Worm (Caenorhabditis elegans) whole organism, L4/young adult: Measurements from ENCODE around the gene adal-1.
A peak's percentile ranks its signal among the peaks of the same experiment; 100 is the strongest.
"Not testable (repeated sequence)": the region's sequence is repeated elsewhere in the genome, so short reads cannot be mapped to it uniquely, and the experiment has no call there.

ENCODE experiments used
- W03F9.2 ChIP-seq: fragments of 150-350 bp; optimal IDR thresholded peaks from 2 replicates; lab custom pipeline; 2014; ENCODE audit warnings: missing biosample characterization, missing genetic modification characterization
- dao-5 ChIP-seq: sonication (generic microtip); optimal IDR thresholded peaks from 2 replicates; lab custom pipeline; 2016; ENCODE audit warnings: missing genotype, missing genetic modification characterization, moderate library complexity, missing compliant biosample characterization
- him-1 ChIP-seq: sonication (generic microtip); optimal IDR thresholded peaks from 2 replicates; lab custom pipeline; 2016; ENCODE audit warnings: missing genotype, missing genetic modification reagents, missing genetic modification characterization, missing compliant biosample characterization

The adal-1 gene

DNA sequence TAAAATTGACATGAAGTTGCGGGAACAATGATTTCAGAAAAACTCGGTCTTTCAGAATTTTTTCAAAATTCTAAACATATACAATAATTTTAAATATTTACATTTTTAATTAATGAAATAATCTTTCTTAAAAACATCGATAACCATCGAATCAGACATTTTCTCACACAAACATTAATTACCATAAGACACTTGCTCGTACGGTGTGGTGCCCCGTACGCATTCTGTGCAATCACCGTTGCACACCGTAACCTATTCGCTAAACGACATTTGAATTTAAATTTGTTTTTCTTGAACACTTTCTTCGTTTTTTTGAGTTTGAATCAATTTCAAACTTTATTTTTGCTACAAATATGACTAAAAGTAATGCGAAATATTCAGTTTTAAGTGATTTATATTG, 30.4 kb upstream of the adal-1 start:
- TF ChIP-seq dao-5 (tag; lab: Kevin White, UChicago) (no peak), W03F9.2 (no peak), him-1 (no peak)

DNA sequence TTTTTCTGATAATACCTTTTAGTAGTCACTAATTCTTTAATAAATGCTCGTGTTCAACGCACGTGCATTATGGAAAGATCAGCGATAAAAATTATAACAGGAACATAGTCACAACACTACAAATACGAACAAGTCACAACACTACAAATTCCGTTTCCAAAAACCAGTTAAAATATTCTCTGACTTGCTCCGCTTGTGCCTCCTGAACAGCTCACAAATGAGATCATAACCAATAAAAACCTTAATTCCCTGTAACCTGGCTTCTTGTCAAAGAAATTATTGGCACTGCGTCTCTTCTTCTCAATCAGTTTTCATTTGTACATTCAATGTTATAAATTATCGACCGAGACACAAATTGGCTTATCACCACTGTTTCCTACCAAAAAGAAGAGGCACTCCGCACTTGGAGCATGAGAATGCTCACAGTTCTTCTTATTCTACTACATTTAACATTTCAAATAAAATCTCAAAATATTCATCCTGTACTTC, 26.0 kb upstream of the adal-1 start, which contains the start of gene B0252.1:
Gene B0252.1 (plus strand): TSS at position 318 of the 489 bp plus-strand sequence.
- TF ChIP-seq dao-5 (tag; lab: Kevin White, UChicago) (no peak), him-1 (no peak), W03F9.2 (no peak)

DNA sequence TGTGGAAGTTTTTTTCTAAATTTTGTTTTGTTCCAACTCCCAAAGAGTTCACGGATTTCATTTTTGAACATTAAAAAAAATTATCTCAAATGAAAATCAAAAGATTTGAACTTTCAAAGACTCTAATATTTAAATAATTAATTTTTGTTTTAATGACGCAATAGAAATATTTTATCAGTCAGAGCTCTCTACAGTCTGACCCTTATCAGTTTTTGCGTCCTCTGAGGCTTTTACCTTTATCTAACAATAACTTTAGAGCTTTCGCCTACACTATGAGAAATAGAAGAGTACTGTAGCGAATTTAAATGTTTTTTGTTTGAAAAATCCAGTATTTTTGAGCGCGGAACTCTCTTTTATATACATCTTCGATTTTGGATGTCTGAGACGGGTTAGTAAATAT, 25.4 kb upstream of the adal-1 start, which contains the start of gene B0252.5:
Gene B0252.5 (minus strand): TSS at position 17 of the 400 bp plus-strand sequence.
- TF ChIP-seq W03F9.2: no peak
- no peak for TF ChIP-seq dao-5 (tag; lab: Kevin White, UChicago)
- no peak for TF ChIP-seq him-1

DNA sequence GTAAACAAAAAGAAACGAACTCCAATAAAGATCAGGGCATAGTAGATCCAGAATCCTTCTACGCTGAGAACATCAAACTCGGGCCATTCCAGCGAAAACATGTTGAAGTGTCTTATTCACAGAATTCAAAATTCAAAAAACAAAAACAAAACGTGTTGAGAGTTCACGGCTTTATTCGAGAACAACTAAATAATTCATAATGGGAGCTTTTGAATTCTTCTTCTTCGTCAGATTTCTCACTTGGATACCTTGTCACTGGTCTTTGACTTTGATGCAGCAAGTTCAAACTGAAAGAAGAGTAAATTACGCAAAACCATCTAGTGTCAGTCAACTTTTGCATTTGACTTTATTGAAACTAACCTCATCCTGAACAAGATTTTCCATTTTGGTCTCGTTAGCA, 24.3 kb upstream of the adal-1 start, which contains the start of gene B0252.11:
Gene B0252.11 (minus strand): TSS at position 101 of the 400 bp plus-strand sequence.
- no peak for TF ChIP-seq dao-5 (tag; lab: Kevin White, UChicago)
- TF ChIP-seq him-1: no peak
- TF ChIP-seq W03F9.2: no peak

DNA sequence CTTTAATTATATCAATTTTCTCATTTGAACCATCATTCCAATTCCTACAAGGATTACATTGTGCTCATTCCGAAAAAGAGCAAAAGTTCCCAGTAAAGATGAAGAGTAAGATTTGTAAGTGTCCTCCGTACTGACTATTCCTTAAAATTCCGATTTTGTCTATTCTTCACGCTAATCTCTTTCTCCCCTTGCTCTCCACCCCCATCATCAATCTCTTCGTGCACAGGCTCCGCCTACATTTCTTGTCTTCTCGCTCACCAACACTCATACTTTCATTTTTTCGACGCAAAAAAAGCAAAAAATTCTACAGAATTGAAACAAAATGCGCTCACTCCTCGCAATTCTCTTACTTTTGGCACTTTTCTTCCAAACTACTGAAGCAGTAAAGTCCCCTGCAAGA, 22.4 kb upstream of the adal-1 start, which contains the start of gene B0252.8:
Gene B0252.8 (plus strand): TSS at position 292 of the 400 bp plus-strand sequence.
- TF ChIP-seq dao-5 (tag; lab: Kevin White, UChicago) (no peak), him-1 (no peak), W03F9.2 (no peak)

DNA sequence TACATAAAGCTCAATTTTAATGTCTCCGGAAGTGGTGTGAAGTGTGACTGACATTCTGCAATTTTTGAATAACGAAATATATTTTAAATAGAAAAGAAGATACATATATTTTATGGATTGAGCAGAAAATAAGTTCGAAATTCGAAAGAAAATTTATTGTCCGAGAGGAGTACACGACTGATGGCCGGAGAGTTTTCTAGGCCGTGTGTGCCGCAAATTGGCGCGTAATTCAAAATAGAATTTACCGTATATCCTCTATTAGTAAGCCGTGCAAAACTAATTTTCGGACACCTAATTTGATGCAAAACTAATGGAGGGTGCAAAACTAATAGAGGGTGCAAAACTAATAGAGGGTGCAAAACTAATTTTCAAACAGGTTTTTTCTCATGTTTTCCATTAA, 19.9 kb upstream of the adal-1 start, which contains the start of gene cyn-10:
Gene cyn-10 (minus strand): TSS at position 57 of the 400 bp plus-strand sequence.
- peak; percentile 15 for TF ChIP-seq W03F9.2
- peak; percentile 42 for TF ChIP-seq him-1
- no peak for TF ChIP-seq dao-5 (tag; lab: Kevin White, UChicago)

DNA sequence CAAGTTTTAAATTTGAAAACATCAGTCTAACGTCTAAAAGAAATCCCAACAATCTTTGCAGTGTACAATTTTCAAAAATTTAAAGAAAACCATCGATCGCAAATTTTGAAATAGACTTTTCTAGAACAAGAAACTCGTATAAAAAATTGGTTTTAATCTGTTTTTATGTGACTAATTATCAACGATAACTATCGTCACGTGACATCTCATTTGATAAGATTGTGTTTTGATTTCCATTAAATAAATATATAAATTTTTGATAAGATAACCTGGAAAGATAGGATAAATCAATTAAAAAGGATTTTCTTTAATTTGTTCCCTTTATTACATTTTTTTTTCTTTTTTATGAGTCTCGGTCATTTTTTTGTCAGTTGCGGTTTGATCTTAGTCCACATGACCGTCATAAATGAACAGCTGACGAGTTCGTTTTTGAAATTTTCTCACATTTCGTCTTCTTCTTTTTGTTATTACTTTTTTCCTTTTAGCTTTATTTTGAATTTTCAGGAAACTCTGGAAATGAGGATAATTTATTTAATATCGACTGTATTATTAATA, 16.2 kb upstream of the adal-1 start, which contains the start of gene asm-1:
Gene asm-1 (plus strand): TSS at position 505 of the 555 bp plus-strand sequence.
- no peak for TF ChIP-seq W03F9.2
- no peak for TF ChIP-seq him-1
- TF ChIP-seq dao-5 (tag; lab: Kevin White, UChicago): no peak

DNA sequence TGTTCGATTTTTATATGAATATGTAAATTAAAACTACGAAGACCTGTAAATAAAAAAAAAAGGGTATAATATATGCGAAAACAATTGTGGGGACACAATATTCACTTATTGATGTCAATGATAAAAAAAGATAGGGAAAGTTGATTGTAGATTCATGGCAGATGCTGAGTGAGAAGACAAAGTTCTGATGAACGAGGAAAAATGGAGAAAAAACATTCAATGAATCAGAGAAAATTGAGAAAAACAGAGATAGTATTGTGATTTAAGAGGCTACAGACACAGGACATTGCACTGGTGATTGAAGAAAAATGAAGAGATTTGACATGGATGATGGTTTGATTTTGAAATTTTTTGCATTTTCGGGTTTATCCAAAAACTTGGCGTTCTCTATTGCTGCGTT, 15.2 kb upstream of the adal-1 start:
- no peak for TF ChIP-seq dao-5 (tag; lab: Kevin White, UChicago)
- no peak for TF ChIP-seq him-1
- no peak for TF ChIP-seq W03F9.2

DNA sequence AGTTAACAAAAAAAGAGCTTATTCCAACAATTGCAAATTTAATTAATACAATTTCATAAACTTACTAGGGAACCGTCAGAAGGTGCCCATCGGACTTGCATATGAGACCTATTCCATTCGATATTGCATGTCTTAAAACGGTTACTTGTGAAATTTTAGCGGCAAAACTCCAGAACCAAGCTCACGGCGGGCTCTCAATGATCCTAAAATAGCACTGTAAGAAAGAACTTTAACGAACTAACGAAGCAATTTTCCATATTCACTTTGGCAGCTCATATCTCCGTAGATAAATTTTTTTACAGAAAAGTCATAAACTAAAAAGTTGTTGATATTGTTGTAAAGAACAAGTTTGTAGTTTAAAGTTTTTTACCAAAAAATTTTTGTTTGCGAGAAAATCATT, 14.2 kb upstream of the adal-1 start, which contains the start of gene B0252.3:
Gene B0252.3 (minus strand): TSS at position 101 of the 400 bp plus-strand sequence.
- not testable (repeated sequence) for TF ChIP-seq W03F9.2; him-1; dao-5 (tag; lab: Kevin White, UChicago)

DNA sequence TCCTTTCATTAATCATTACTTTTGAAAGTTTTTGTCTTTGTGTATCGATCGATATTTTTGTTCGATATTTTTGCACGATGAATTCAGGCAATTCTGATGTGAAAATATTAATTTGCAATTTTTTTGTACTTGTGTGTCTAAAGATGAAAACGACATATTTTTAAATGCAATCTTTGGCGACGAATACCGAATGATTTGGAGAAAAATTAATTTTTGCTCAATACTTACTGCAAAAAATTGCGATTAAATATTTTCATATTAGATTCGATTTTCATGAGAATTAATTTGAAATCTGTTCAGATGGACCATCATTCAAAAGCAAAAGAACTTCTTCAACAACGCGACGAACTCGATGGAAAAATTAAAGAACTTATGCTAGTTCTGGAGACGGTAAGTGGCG, 8.4 kb upstream of the adal-1 start, which contains the start of gene psmd-9:
Gene psmd-9 (plus strand): TSS at position 301 of the 400 bp plus-strand sequence.
- TF ChIP-seq dao-5 (tag; lab: Kevin White, UChicago) (no peak), him-1 (no peak), W03F9.2 (no peak)

DNA sequence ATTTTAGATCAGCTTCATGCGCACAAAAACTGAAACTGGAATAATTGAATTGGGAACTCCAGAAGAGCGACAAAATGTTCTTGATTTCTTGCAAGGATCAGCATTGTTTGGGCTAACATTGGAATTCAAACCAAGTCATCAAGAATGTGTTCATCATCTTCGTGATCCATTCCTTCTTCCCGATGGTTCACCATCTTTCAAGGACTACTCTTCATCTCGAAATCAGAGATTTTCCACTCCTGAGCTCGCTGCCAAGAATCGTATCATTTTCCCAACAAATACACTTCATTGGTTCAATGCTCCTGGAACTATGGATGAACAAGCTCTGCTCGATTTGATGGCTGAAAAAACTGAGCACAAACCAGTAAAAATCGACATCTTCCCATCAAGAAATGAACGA, 7.3 kb upstream of the adal-1 start:
- no peak for TF ChIP-seq him-1
- no peak for TF ChIP-seq W03F9.2
- TF ChIP-seq dao-5 (tag; lab: Kevin White, UChicago): no peak

DNA sequence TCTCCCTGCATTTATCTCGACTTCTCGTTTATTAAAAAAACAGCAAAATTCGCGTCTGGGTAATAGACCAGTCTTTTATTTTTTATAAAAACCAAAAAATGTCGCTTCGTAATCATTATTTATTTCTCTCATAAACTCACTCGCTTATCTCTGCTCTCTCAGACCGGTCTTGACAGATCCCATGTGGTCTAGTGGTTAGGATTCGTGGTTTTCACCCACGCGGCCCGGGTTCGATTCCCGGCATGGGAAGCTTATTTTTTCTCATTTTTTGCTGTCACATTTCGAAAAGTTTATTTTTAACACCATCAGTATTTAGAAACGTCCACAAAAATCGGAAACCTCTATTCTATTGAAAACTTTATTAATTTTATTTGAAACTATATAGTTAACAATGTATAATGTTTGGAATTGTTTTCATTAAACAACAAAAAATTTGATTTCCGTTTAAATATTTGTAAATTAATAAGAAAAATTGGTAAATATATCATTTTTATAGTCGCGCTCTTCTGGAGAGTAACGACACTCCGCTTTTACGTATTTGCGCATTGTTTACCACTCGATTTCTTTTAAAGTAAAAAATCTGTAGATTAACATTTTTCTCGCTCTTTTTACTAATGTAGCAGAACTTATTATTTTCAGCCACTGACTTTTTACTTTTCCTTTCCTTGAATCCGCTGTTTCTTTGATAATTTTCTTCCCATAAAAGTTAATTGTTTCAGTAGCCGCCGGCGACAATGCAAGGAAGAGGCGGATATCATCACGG, 4.8 kb upstream of the adal-1 start, which contains the start of gene hrpl-1:
Gene hrpl-1 (plus strand): TSS at position 713 of the 763 bp plus-strand sequence.
- TF ChIP-seq W03F9.2 (no peak), him-1 (no peak), dao-5 (tag; lab: Kevin White, UChicago) (no peak)

DNA sequence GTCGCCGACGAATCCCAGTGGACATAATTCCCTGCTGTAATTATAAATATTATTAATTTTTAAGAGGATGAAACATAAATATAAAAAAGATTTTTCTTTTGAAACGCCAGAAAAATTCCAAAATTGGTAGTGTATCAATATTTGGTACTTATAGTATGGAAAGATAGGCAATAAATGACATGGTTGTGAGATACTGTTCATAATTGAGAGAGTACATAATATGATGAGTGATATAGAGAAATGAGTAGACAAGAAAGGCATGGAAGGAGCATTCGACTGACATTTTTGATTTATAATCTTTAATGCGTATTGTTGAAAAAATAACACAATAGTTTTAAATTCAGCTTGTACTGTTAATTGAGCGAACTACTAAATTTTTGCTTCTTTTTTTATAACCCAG, 4.1 kb upstream of the adal-1 start, which contains the start of gene C44B7.11:
Gene C44B7.11 (minus strand): TSS at position 34 of the 400 bp plus-strand sequence.
- TF ChIP-seq him-1 (no peak), W03F9.2 (no peak), dao-5 (tag; lab: Kevin White, UChicago) (no peak)

DNA sequence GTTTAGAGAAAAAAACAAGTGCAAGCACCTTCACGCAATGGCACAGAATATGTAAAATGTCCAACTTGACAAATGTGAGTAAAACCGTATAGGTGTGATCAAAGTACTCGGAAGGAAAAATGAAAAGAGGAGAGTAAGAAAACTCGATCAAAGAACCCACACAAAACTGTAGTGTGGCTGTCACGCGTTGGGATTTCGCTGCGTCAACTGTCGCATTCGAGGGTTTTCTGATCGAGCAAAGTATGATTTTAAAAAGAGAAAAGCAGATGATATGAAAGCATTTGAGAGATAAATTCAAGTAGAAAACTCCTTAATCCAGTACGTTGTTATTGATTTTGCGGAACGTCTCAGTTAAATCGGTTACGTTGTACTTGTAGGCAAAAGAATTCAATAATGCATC, 1.6 kb downstream of the adal-1 start:
- TF ChIP-seq W03F9.2 (no peak), him-1 (no peak), dao-5 (tag; lab: Kevin White, UChicago) (no peak)
